Fruit fly (Drosophila melanogaster): Measurements from ENCODE around the gene CG10097.

Gene CG10097

dm6 chr3R:12433764-12434163 is 38.0 kb upstream of the CG10097 start, which contains the start of the genes Aos1 and Srlp (continued):
- TF ChIP-seq cyc (GFP tag; optimal IDR thresholded peaks at IDR 0.05) (no peak), eg (GFP tag; IDR thresholded peaks at IDR 0.05) (no peak), CG6808 (GFP tag; optimal IDR thresholded peaks at IDR 0.05) (no peak), OdsH (GFP tag; optimal IDR thresholded peaks at IDR 0.05) (no peak), topi (GFP tag; optimal IDR thresholded peaks at IDR 0.05) (peak; percentile 14), CG11902 (GFP tag; optimal IDR thresholded peaks at IDR 0.05) (no peak), fkh (GFP tag; optimal IDR thresholded peaks at IDR 0.05) (no peak), CG6163 (GFP tag; IDR thresholded peaks at IDR 0.05) (no peak), CG1621 (tag; optimal IDR thresholded peaks at IDR 0.05) (no peak), CG32006 (GFP tag; optimal IDR thresholded peaks at IDR 0.05) (no peak), CG10631 (GFP tag; optimal IDR thresholded peaks at IDR 0.05) (no peak), CG6792 (GFP tag; optimal IDR thresholded peaks at IDR 0.05) (no peak), Eip78C (GFP tag) (peak; percentile 47), salr (GFP tag; optimal IDR thresholded peaks at IDR 0.05) (no peak), esn (GFP tag; optimal IDR thresholded peaks at IDR 0.05) (peak; percentile 43), CG9139 (GFP tag; optimal IDR thresholded peaks at IDR 0.05) (no peak), Sox14 (GFP tag; optimal IDR thresholded peaks at IDR 0.05) (peak; percentile 52), CG4318 (GFP tag; optimal IDR thresholded peaks at IDR 0.05) (no peak), achi (GFP tag; optimal IDR thresholded peaks at IDR 0.05) (no peak), CG7368 (GFP tag; optimal IDR thresholded peaks at IDR 0.05) (no peak), Sox15 (GFP tag; optimal IDR thresholded peaks at IDR 0.05) (no peak), Smox (GFP tag; optimal IDR thresholded peaks at IDR 0.05) (no peak), spab (GFP tag; optimal IDR thresholded peaks at IDR 0.05) (no peak), fd59A (GFP tag; optimal IDR thresholded peaks at IDR 0.05) (no peak)

- TF ChIP-seq OdsH (GFP tag; optimal IDR thresholded peaks at IDR 0.05) = no peak
- peak; percentile 48 for TF ChIP-seq Sox14 (GFP tag; optimal IDR thresholded peaks at IDR 0.05)
- TF ChIP-seq CG6276 (GFP tag; optimal IDR thresholded peaks at IDR 0.05) = no peak
- no peak for TF ChIP-seq net (GFP tag; optimal IDR thresholded peaks at IDR 0.05)
- no peak for TF ChIP-seq CG6808 (GFP tag; optimal IDR thresholded peaks at IDR 0.05)
- no peak for TF ChIP-seq CG10669 (GFP tag; optimal IDR thresholded peaks at IDR 0.05)
- no peak for TF ChIP-seq Hr38 (GFP tag; optimal IDR thresholded peaks at IDR 0.05)
- no peak for TF ChIP-seq CG4318 (GFP tag; optimal IDR thresholded peaks at IDR 0.05)
- no peak for TF ChIP-seq Blimp-1 (GFP tag; optimal IDR thresholded peaks at IDR 0.05)
- no peak; the same call in 2 of the 3 replicates for TF ChIP-seq eg (GFP tag; IDR thresholded peaks at IDR 0.05)
- no peak for TF ChIP-seq pdm3 (GFP tag; optimal IDR thresholded peaks at IDR 0.05)
- peak; percentile 23 for TF ChIP-seq cyc (GFP tag; optimal IDR thresholded peaks at IDR 0.05)
- peak; percentile 33 for TF ChIP-seq Ets96B (tag; optimal IDR thresholded peaks at IDR 0.05)
- TF ChIP-seq CG6163 (GFP tag; IDR thresholded peaks at IDR 0.05) = peak; percentile 40; the same call in 1 of the 3 replicates
- no peak for TF ChIP-seq CG11762 (GFP tag; optimal IDR thresholded peaks at IDR 0.05; ENCODE audit: insufficient read depth)
- no peak for TF ChIP-seq Sox15 (GFP tag; optimal IDR thresholded peaks at IDR 0.05)
- TF ChIP-seq CG16779 (tag; optimal IDR thresholded peaks at IDR 0.05) = no peak
- TF ChIP-seq CG6854 (GFP tag; optimal IDR thresholded peaks at IDR 0.05) = no peak
- no peak for TF ChIP-seq acj6 (GFP tag; optimal IDR thresholded peaks at IDR 0.05)
- no peak for TF ChIP-seq CG8319 (GFP tag; optimal IDR thresholded peaks at IDR 0.05)
- no peak for TF ChIP-seq Lpt (GFP tag; optimal IDR thresholded peaks at IDR 0.05)
- peak; percentile 18 for TF ChIP-seq dsx (GFP tag; optimal IDR thresholded peaks at IDR 0.05; ENCODE audit: poor library complexity, severe bottlenecking)
- no peak for TF ChIP-seq CG7368 (GFP tag; optimal IDR thresholded peaks at IDR 0.05)
- TF ChIP-seq Gug (GFP tag; IDR thresholded peaks at IDR 0.05) = 0 out of 2 replicates have a peak, but pooled peaks have one; percentile 30
- peak; percentile 29 for TF ChIP-seq topi (GFP tag; optimal IDR thresholded peaks at IDR 0.05)
- TF ChIP-seq fd85E (GFP tag; optimal IDR thresholded peaks at IDR 0.05) = no peak
- TF ChIP-seq CG3032 (tag; optimal IDR thresholded peaks at IDR 0.05) = no peak
- no peak for TF ChIP-seq spab (GFP tag; optimal IDR thresholded peaks at IDR 0.05)
- no peak for TF ChIP-seq Smox (GFP tag; optimal IDR thresholded peaks at IDR 0.05)
- TF ChIP-seq Eip78C (GFP tag) = peak; percentile 77
- TF ChIP-seq dac (GFP tag; optimal IDR thresholded peaks at IDR 0.05) = no peak
- TF ChIP-seq lz (GFP tag; optimal IDR thresholded peaks at IDR 0.05) = peak; percentile 22
- TF ChIP-seq Ets21C (GFP tag; optimal IDR thresholded peaks at IDR 0.05) = no peak
- no peak for TF ChIP-seq Sox102F (GFP tag; optimal IDR thresholded peaks at IDR 0.05)
- no peak for TF ChIP-seq CG15336 (GFP tag; IDR thresholded peaks at IDR 0.05)
- peak; percentile 19 for TF ChIP-seq CG31627 (GFP tag; optimal IDR thresholded peaks at IDR 0.05)
- TF ChIP-seq CG32006 (GFP tag; optimal IDR thresholded peaks at IDR 0.05) = no peak
- TF ChIP-seq CG8119 (GFP tag; IDR thresholded peaks at IDR 0.05) = no peak
- peak; percentile 22 for TF ChIP-seq esn (GFP tag; optimal IDR thresholded peaks at IDR 0.05)
Observed at dm6 chr3R:12431030-12431489, 35.3 kb upstream of the CG10097 start, which contains the start of gene Prosalpha2. TSS of gene Prosalpha2 (plus strand) at chr3R:12431321.
